Worm (Caenorhabditis elegans): ENCODE results near the gene F29G6.1.

Gene F29G6.1

ce11 chrX:11556194-11556739, 54.2 kb downstream of the F29G6.1 start, which contains the start of gene C35C5.10 (continued):
- no peak for TF ChIP-seq F10B5.3 (tag; optimal IDR thresholded peaks at IDR 0.05)
- no peak for TF ChIP-seq nhr-6 (tag; optimal IDR thresholded peaks at IDR 0.05)
- no peak for TF ChIP-seq gei-8 (GFP tag; optimal IDR thresholded peaks at IDR 0.05)
- TF ChIP-seq madf-9 (GFP tag; conservative IDR thresholded peaks at IDR 0.05): no peak
- TF ChIP-seq unc-62 (GFP tag; optimal IDR thresholded peaks at IDR 0.05 in 1 of 2): no peak
- TF ChIP-seq unc-62 (tag; optimal IDR thresholded peaks at IDR 0.05): no peak
- no peak for TF ChIP-seq nhr-48 (tag; optimal IDR thresholded peaks at IDR 0.05)
- TF ChIP-seq daf-16 (GFP tag; optimal IDR thresholded peaks at IDR 0.05): no peak
- TF ChIP-seq daf-16 (tag; optimal IDR thresholded peaks at IDR 0.05): peak; percentile 62
- TF ChIP-seq aha-1 (tag): peak; percentile 22
- no peak for TF ChIP-seq snpc-1.2 (GFP tag; IDR thresholded peaks at IDR 0.05)
- no peak for TF ChIP-seq php-3 (GFP tag; IDR thresholded peaks at IDR 0.05)
- TF ChIP-seq unc-39 (tag; optimal IDR thresholded peaks at IDR 0.05): no peak
- TF ChIP-seq skn-1 (tag; optimal IDR thresholded peaks at IDR 0.05): no peak
- no peak for TF ChIP-seq F37D6.2 (tag; optimal IDR thresholded peaks at IDR 0.05)
- no peak for TF ChIP-seq lin-1 (GFP tag; IDR thresholded peaks at IDR 0.05)

- peak; percentile 19 for TF ChIP-seq F37D6.2 (tag; optimal IDR thresholded peaks at IDR 0.05)
- TF ChIP-seq lsy-2 (tag; optimal IDR thresholded peaks at IDR 0.05): peak in 1 of 2 experiments; percentile 48
- 0 out of 2 replicates have a peak, but pooled peaks have one; percentile 31 for TF ChIP-seq T26A8.4 (GFP tag; IDR thresholded peaks at IDR 0.05)
- peak; percentile 93 for TF ChIP-seq ces-1 (GFP tag; optimal IDR thresholded peaks at IDR 0.05)
- TF ChIP-seq mes-2 (tag; optimal IDR thresholded peaks at IDR 0.05; ENCODE audit: poor library complexity, severe bottlenecking): peak; percentile 1
- TF ChIP-seq set-16 (GFP tag; IDR thresholded peaks at IDR 0.05): no peak
- no peak for TF ChIP-seq vab-7 (GFP tag; IDR thresholded peaks at IDR 0.05)
- 0 out of 2 replicates have a peak, but pooled peaks have one; percentile 55 for TF ChIP-seq tag-97 (GFP tag; IDR thresholded peaks at IDR 0.05)
- TF ChIP-seq fkh-10 (GFP tag; optimal IDR thresholded peaks at IDR 0.05): peak; percentile 83
- TF ChIP-seq jun-1 (tag; optimal IDR thresholded peaks at IDR 0.05): no peak
- no peak for TF ChIP-seq ztf-7 (tag; optimal IDR thresholded peaks at IDR 0.05)
- TF ChIP-seq ctbp-1 (GFP tag; IDR thresholded peaks at IDR 0.05): peak; percentile 50; the same call in 1 of the 2 replicates
These were observed 56.1 kb downstream of the F29G6.1 start for ce11 chrX:11558156-11558555.

Measured in whole organism, L4 larva.